Worm (Caenorhabditis elegans) whole organism, early embryonic: Measurements from ENCODE around the gene lov-1.

ENCODE experiments used
- B0310.2 ChIP-seq: sonication (generic microtip); optimal IDR thresholded peaks from 2 replicates; lab custom pipeline; 2016; ENCODE audit warnings: mild to moderate bottlenecking, missing genetic modification characterization, missing compliant biosample characterization
- F13C5.2 ChIP-seq: sonication (generic microtip); optimal IDR thresholded peaks from 2 replicates; lab custom pipeline; 2017; ENCODE audit warnings: mild to moderate bottlenecking, missing genetic modification characterization, inconsistent platforms, missing compliant biosample characterization
- aly-1 ChIP-seq: sonication (generic microtip); optimal IDR thresholded peaks from 2 replicates; lab custom pipeline; 2016; ENCODE audit warnings: missing genetic modification characterization, missing compliant biosample characterization
- ama-1 ChIP-seq: fragments of 150-350 bp; optimal IDR thresholded peaks from 2 replicates; lab custom pipeline; 2014
- ceh-13 ChIP-seq: fragments of 200-800 bp; sonication (Bioruptor generic); optimal IDR thresholded peaks from 2 replicates; lab custom pipeline; 2018; ENCODE audit warnings: mild to moderate bottlenecking, missing genetic modification characterization, missing compliant biosample characterization
- ceh-36 ChIP-seq: sonication (generic microtip); optimal IDR thresholded peaks from 2 replicates; lab custom pipeline; 2016; ENCODE audit warnings: missing genetic modification characterization, inconsistent platforms, missing compliant biosample characterization
- ets-7 ChIP-seq: sonication (generic microtip); optimal IDR thresholded peaks from 2 replicates; lab custom pipeline; 2016; ENCODE audit warnings: missing genotype, missing genetic modification characterization, missing compliant biosample characterization
- flt-1 ChIP-seq: fragments of 200-800 bp; sonication (Bioruptor generic); IDR thresholded peaks from 2 replicates; pipeline ENCODE4 v1.3.6; 2022; ENCODE audit warnings: missing genetic modification characterization, missing compliant biosample characterization
- hmbx-1 ChIP-seq: sonication (generic microtip); optimal IDR thresholded peaks from 2 replicates; lab custom pipeline; 2016; ENCODE audit warnings: mild to moderate bottlenecking, missing genetic modification characterization, missing compliant biosample characterization
- hmg-4 ChIP-seq: fragments of 200-800 bp; sonication (Bioruptor generic); optimal IDR thresholded peaks from 2 replicates; lab custom pipeline; 2018; ENCODE audit warnings: mild to moderate bottlenecking, missing genetic modification characterization, missing compliant biosample characterization
- hnd-1 ChIP-seq: sonication (generic microtip); optimal IDR thresholded peaks from 2 replicates; lab custom pipeline; 2016; ENCODE audit warnings: missing genetic modification characterization, missing compliant biosample characterization
- pes-1 ChIP-seq: fragments of 200-800 bp; sonication (Bioruptor generic); IDR thresholded peaks from 2 replicates; pipeline ENCODE4 v1.3.6; 2022; ENCODE audit warnings: missing genetic modification reagents, missing genetic modification characterization, missing compliant biosample characterization
- scrt-1 ChIP-seq: fragments of 200-800 bp; sonication (Bioruptor generic); IDR thresholded peaks from 2 replicates; pipeline ENCODE4 v1.3.6; 2022; ENCODE audit warnings: missing genetic modification characterization, missing compliant biosample characterization
- sea-1 ChIP-seq: fragments of 200-800 bp; sonication (Bioruptor generic); conservative IDR thresholded peaks from 2 replicates; pipeline ENCODE4 v1.3.6; 2022; ENCODE audit warnings: missing genetic modification characterization, missing compliant biosample characterization
- tbx-11 ChIP-seq: fragments of 200-800 bp; sonication (Bioruptor generic); IDR thresholded peaks from 2 replicates; pipeline ENCODE4 v1.3.6; 2022; ENCODE audit warnings: missing genetic modification characterization, missing compliant biosample characterization
- tbx-37 ChIP-seq: fragments of 200-800 bp; sonication (Bioruptor generic); conservative IDR thresholded peaks from 2 replicates; pipeline ENCODE4 v1.3.6; 2022; ENCODE audit warnings: missing genetic modification reagents, missing genetic modification characterization, missing compliant biosample characterization
- tra-4 ChIP-seq: sonication (generic microtip); optimal IDR thresholded peaks from 2 replicates; lab custom pipeline; 2017; ENCODE audit warnings: missing genetic modification characterization, missing compliant biosample characterization

Gene lov-1

DNA sequence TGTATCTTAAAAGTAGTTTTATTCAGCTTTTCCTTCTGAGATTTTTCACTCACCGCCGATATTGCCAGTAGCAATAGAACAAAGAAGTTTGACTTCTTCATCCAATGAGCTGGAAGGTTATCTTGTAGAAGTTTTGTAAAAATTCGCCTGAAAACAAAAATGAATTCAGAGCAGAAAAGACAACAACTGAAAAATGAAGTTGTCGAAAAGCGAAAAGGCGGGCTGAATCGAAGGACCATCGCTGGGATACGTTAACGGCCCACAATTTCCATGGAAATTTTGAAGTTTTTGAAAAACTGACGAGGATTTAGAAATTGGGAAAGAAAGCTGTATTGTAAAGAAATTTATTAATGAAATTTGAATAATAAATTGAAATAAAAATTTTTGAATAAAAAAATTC lies at the start of gene lov-1:
TSS of gene lov-1 (minus strand) at position 101 of the 400 bp plus-strand sequence.
- TF ChIP-seq tbx-37 (GFP tag; lab: Robert Waterston, UW): no peak
- no peak for TF ChIP-seq hnd-1 (tag; lab: Kevin White, UChicago)
- no peak for TF ChIP-seq flt-1 (GFP tag; lab: Robert Waterston, UW)
- TF ChIP-seq F13C5.2 (tag; lab: Kevin White, UChicago): no peak

DNA sequence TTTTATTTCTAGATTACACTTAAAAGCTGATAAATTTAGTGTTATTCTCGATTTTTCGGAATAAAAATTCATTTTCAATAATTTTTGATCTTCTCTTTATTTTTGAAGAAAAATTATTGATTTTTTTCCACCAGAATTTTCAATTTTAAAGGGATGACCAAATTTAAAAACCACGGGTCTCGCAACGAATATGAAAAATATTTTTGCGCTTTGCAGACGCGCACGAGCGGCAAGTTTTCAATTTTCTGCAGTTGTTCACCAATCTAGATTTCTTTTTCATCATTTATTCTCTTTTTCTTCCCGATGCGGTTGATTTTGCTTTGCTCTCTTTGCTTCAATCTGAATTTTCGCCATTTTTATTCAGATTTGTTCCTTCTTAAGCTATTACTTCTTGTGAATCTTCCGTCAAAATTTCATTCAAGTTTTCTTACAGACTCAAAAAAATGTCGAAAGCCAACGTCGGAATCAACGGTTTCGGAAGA lies 49.3 kb upstream of the lov-1 start, which contains the start of gene gpd-4:
TSS of gene gpd-4 (plus strand) at position 432 of the 482 bp plus-strand sequence.
- no peak for TF ChIP-seq hnd-1 (tag; lab: Kevin White, UChicago)
- no peak for TF ChIP-seq ama-1 (lab: Kevin White, UChicago)
- TF ChIP-seq hmg-4 (GFP tag; lab: Kevin White, UChicago): no peak
- TF ChIP-seq pes-1 (GFP tag; lab: Robert Waterston, UW): no peak
- TF ChIP-seq tra-4 (tag; lab: Kevin White, UChicago): no peak
- no peak for TF ChIP-seq B0310.2 (tag; lab: Kevin White, UChicago)
- TF ChIP-seq flt-1 (GFP tag; lab: Robert Waterston, UW): no peak

- TF ChIP-seq ets-7 (tag; lab: Kevin White, UChicago): no peak
- TF ChIP-seq scrt-1 (GFP tag; lab: Robert Waterston, UW): peak; percentile 73; the same call in 1 of the 2 replicates
- TF ChIP-seq F13C5.2 (tag; lab: Kevin White, UChicago): peak; percentile 77
- peak; percentile 26 for TF ChIP-seq hmbx-1 (tag; lab: Kevin White, UChicago)
- TF ChIP-seq hnd-1 (tag; lab: Kevin White, UChicago): peak; percentile 24
- no peak for TF ChIP-seq ama-1 (lab: Kevin White, UChicago)
- TF ChIP-seq pes-1 (GFP tag; lab: Robert Waterston, UW): no peak
- peak; percentile 52 for TF ChIP-seq B0310.2 (tag; lab: Kevin White, UChicago)
- peak; percentile 62 for TF ChIP-seq tra-4 (tag; lab: Kevin White, UChicago)
- TF ChIP-seq sea-1: 0 out of 2 replicates have a peak, but pooled peaks have one; percentile 39
- peak; percentile 93 for TF ChIP-seq hmg-4 (GFP tag; lab: Kevin White, UChicago)
- TF ChIP-seq flt-1 (GFP tag; lab: Robert Waterston, UW): peak; percentile 17; the same call in 1 of the 2 replicates
- no peak for TF ChIP-seq ceh-13 (GFP tag; lab: Kevin White, UChicago)
- peak; percentile 47 for TF ChIP-seq ceh-36 (tag; lab: Kevin White, UChicago)
- peak; percentile 87 for TF ChIP-seq aly-1 (tag; lab: Kevin White, UChicago)
Measured at ce11 chrII:10168905-10169782, 47.5 kb upstream of the lov-1 start, which contains the start of gene daf-19. TSS of gene daf-19 (minus strand) at chrII:10169346.

DNA sequence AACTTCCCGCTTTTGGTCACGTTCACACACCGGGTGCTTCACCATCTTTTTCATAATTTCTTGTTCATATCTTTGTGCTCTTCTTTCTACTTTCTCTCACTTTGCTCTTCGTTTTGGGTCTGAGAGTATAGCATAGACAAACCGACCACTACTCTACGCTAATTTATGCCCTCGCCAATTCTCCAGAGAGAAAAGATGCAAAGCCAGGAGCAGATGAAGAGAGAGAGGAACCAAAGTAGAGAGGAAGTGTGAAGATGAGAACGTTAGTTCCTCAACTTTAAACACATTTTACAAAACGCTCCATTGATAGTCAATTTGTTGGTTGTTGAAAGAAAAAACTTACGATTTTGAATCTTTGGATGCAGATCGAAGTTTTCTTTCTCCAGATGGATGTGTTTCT lies 46.1 kb upstream of the lov-1 start:
- no peak for TF ChIP-seq scrt-1 (GFP tag; lab: Robert Waterston, UW)
- no peak for TF ChIP-seq hnd-1 (tag; lab: Kevin White, UChicago)
- no peak for TF ChIP-seq F13C5.2 (tag; lab: Kevin White, UChicago)
- TF ChIP-seq pes-1 (GFP tag; lab: Robert Waterston, UW): no peak
- TF ChIP-seq ceh-13 (GFP tag; lab: Kevin White, UChicago): no peak
- no peak for TF ChIP-seq aly-1 (tag; lab: Kevin White, UChicago)
- no peak for TF ChIP-seq sea-1
- TF ChIP-seq hmbx-1 (tag; lab: Kevin White, UChicago): no peak
- no peak for TF ChIP-seq tra-4 (tag; lab: Kevin White, UChicago)
- no peak for TF ChIP-seq B0310.2 (tag; lab: Kevin White, UChicago)
- no peak for TF ChIP-seq hmg-4 (GFP tag; lab: Kevin White, UChicago)
- no peak for TF ChIP-seq tbx-11 (GFP tag; lab: Robert Waterston, UW)
- no peak for TF ChIP-seq ets-7 (tag; lab: Kevin White, UChicago)
- TF ChIP-seq ama-1 (lab: Kevin White, UChicago): no peak
- TF ChIP-seq flt-1 (GFP tag; lab: Robert Waterston, UW): no peak
- no peak for TF ChIP-seq tbx-37 (GFP tag; lab: Robert Waterston, UW)
- TF ChIP-seq ceh-36 (tag; lab: Kevin White, UChicago): no peak

DNA sequence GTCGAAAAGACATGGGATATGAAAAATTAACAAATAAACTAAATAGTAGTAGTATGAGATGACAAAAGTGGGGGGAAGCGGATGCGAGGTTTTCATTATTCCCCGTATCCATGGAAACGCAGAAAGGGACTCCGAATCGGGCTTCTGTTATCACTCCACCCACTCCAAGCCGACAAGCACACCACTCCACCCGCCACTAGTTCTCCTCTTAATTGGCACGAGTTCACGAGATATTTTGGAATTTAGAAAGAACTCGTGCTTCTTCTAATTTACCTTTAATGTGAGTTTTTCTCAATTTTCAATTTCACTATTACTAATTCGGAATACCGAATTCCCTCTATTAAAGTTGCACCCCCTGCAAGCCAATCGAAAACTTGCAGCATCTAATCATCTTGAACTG lies 44.7 kb upstream of the lov-1 start:
- TF ChIP-seq hmg-4 (GFP tag; lab: Kevin White, UChicago): no peak
- TF ChIP-seq ceh-36 (tag; lab: Kevin White, UChicago): no peak
- no peak for TF ChIP-seq ceh-13 (GFP tag; lab: Kevin White, UChicago)
- TF ChIP-seq tra-4 (tag; lab: Kevin White, UChicago): no peak
- TF ChIP-seq tbx-11 (GFP tag; lab: Robert Waterston, UW): no peak
- no peak for TF ChIP-seq hmbx-1 (tag; lab: Kevin White, UChicago)
- TF ChIP-seq B0310.2 (tag; lab: Kevin White, UChicago): no peak
- TF ChIP-seq aly-1 (tag; lab: Kevin White, UChicago): no peak
- no peak for TF ChIP-seq F13C5.2 (tag; lab: Kevin White, UChicago)
- no peak for TF ChIP-seq ama-1 (lab: Kevin White, UChicago)
- TF ChIP-seq scrt-1 (GFP tag; lab: Robert Waterston, UW): no peak
- TF ChIP-seq ets-7 (tag; lab: Kevin White, UChicago): no peak
- no peak for TF ChIP-seq hnd-1 (tag; lab: Kevin White, UChicago)
- TF ChIP-seq flt-1 (GFP tag; lab: Robert Waterston, UW): no peak
- no peak for TF ChIP-seq pes-1 (GFP tag; lab: Robert Waterston, UW)
- TF ChIP-seq tbx-37 (GFP tag; lab: Robert Waterston, UW): no peak
- no peak for TF ChIP-seq sea-1

DNA sequence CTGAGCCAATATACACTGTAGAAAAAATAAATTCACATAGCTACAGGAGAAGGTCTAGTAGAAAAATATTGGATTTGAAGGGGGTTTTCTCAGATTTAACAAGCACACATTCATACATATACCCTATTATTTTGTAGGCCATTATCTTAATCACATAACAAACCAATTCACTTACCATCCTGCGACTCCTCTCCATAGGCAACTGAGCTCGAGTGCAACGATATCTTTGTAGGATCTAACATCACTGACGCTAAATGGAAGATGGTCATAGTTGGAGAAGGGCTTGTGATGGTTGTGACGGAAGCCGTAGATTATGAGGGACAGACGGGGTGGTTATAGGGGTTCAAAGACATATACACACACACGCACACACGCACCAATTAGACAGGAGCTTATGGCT lies 42.5 kb upstream of the lov-1 start:
- TF ChIP-seq ceh-13 (GFP tag; lab: Kevin White, UChicago) (no peak), scrt-1 (GFP tag; lab: Robert Waterston, UW) (no peak), sea-1 (no peak), tra-4 (tag; lab: Kevin White, UChicago) (no peak), ama-1 (lab: Kevin White, UChicago) (no peak)
